Worm (Caenorhabditis elegans) whole organism, L3 larva: ENCODE measurements around the gene F16G10.1.

Experiments
- egl-5 ChIP-seq: fragments of 150-350 bp; optimal IDR thresholded peaks from 2 replicates; lab custom pipeline; 2017; ENCODE audit warnings: missing biosample characterization, missing genetic modification reagents, missing genetic modification characterization, inconsistent platforms
- jun-1 ChIP-seq: fragments of 150-350 bp; optimal IDR thresholded peaks from 2 replicates; lab custom pipeline; 2014; ENCODE audit warnings: missing biosample characterization, missing genetic modification reagents, missing genetic modification characterization
- nhr-12 ChIP-seq: fragments of 150-350 bp; optimal IDR thresholded peaks from 2 replicates; lab custom pipeline; 2014; ENCODE audit warnings: missing biosample characterization, missing genetic modification characterization
- skn-1 ChIP-seq: fragments of 150-350 bp; optimal IDR thresholded peaks from 2 replicates; lab custom pipeline; 2014; ENCODE audit warnings: missing biosample characterization, missing genetic modification characterization

ce11 chrII:2399810-2400209 lies 4.3 kb upstream of the F16G10.1 start:
- TF ChIP-seq jun-1 (tag; lab: Kevin White, UChicago), result no peak
- no peak for TF ChIP-seq egl-5 (tag; lab: Kevin White, UChicago)
- TF ChIP-seq skn-1 (tag; lab: Kevin White, UChicago), result no peak
- TF ChIP-seq nhr-12 (tag; lab: Kevin White, UChicago), result no peak
